Fruit fly (Drosophila melanogaster) whole organism, embryonic: ENCODE results near the gene Pop2.
A peak's percentile ranks its signal among the peaks of the same experiment; 100 is the strongest.

Experiments used
- Bteb2 ChIP-seq: fragments of 200-800 bp; sonication (Bioruptor generic); optimal IDR thresholded peaks from 2 replicates; lab custom pipeline; 2016; ENCODE audit warnings: missing biosample characterization, missing genetic modification characterization
- C15 ChIP-seq: fragments of 200-800 bp; sonication (Bioruptor generic); IDR thresholded peaks from 3 replicates; pipeline ENCODE4 v1.3.6; 2022; ENCODE audit warnings: missing biosample characterization, missing genetic modification characterization
- CG10209 ChIP-seq: fragments of 200-800 bp; sonication (Bioruptor generic); optimal IDR thresholded peaks from 3 replicates; lab custom pipeline; 2017; ENCODE audit warnings: missing biosample characterization, mild to moderate bottlenecking, missing genetic modification characterization, missing genetic modification reagents
- CG1024 ChIP-seq: fragments of 200-800 bp; sonication (Bioruptor generic); IDR thresholded peaks from 2 replicates; pipeline ENCODE4 v1.3.6; 2022; ENCODE audit warnings: missing biosample characterization, missing genetic modification characterization
- CG10321 ChIP-seq: fragments of 200-800 bp; sonication (Bioruptor generic); IDR thresholded peaks from 2 replicates; pipeline ENCODE4 v1.3.6; 2022; ENCODE audit warnings: missing biosample characterization, missing genetic modification characterization
- CG10543 ChIP-seq: fragments of 200-800 bp; sonication (Bioruptor generic); optimal IDR thresholded peaks from 3 replicates; lab custom pipeline; 2017; ENCODE audit warnings: missing biosample characterization, mild to moderate bottlenecking, missing genetic modification characterization, moderate library complexity
- CG10979 ChIP-seq: fragments of 200-800 bp; sonication (Bioruptor generic); optimal IDR thresholded peaks from 2 replicates; lab custom pipeline; 2018; ENCODE audit warnings: missing biosample characterization, mild to moderate bottlenecking, missing genetic modification characterization, moderate library complexity
- CG11093 ChIP-seq: fragments of 200-800 bp; sonication (Bioruptor generic); IDR thresholded peaks from 3 replicates; pipeline ENCODE4 v1.3.6; 2022; ENCODE audit warnings: missing biosample characterization, missing genetic modification characterization
- CG12659 ChIP-seq: fragments of 200-800 bp; sonication (Bioruptor generic); optimal IDR thresholded peaks from 3 replicates; lab custom pipeline; 2017; ENCODE audit warnings: mild to moderate bottlenecking, missing biosample characterization, missing genetic modification reagents, missing genetic modification characterization
- CG12942 ChIP-seq: fragments of 200-800 bp; sonication (Bioruptor generic); optimal IDR thresholded peaks from 3 replicates; lab custom pipeline; 2016; ENCODE audit warnings: missing biosample characterization, missing genetic modification characterization
- CG13287 ChIP-seq: fragments of 200-800 bp; sonication (Bioruptor generic); IDR thresholded peaks from 2 replicates; pipeline ENCODE4 v1.3.6; 2022; ENCODE audit warnings: missing biosample characterization, missing genetic modification characterization; ENCODE audit not compliant: partially characterized antibody
- CG14441 ChIP-seq: fragments of 200-800 bp; sonication (Bioruptor generic); IDR thresholded peaks from 2 replicates; pipeline ENCODE4 v1.3.6; 2022; ENCODE audit warnings: missing biosample characterization, missing genetic modification characterization
- CG14965 ChIP-seq: fragments of 200-800 bp; sonication (Bioruptor generic); optimal IDR thresholded peaks from 2 replicates; lab custom pipeline; 2016; ENCODE audit warnings: missing biosample characterization, missing genetic modification characterization, borderline replicate concordance
- CG15011 ChIP-seq: fragments of 200-800 bp; sonication (Bioruptor generic); optimal IDR thresholded peaks from 3 replicates; lab custom pipeline; 2018; ENCODE audit warnings: missing biosample characterization, mild to moderate bottlenecking, missing genetic modification characterization
- CG17385 ChIP-seq: fragments of 200-800 bp; sonication (Bioruptor generic); optimal IDR thresholded peaks from 3 replicates; lab custom pipeline; 2018; ENCODE audit warnings: missing biosample characterization, mild to moderate bottlenecking, missing genetic modification characterization
- CG17829 ChIP-seq: fragments of 200-800 bp; optimal IDR thresholded peaks from 2 replicates; lab custom pipeline; 2019; ENCODE audit warnings: missing biosample characterization, mild to moderate bottlenecking, missing genetic modification characterization, moderate library complexity
- CG2120 ChIP-seq: fragments of 200-800 bp; sonication (Bioruptor generic); optimal IDR thresholded peaks from 3 replicates; lab custom pipeline; 2016; ENCODE audit warnings: missing biosample characterization, missing genetic modification characterization
- CG2875 ChIP-seq: fragments of 200-800 bp; sonication (Bioruptor generic); optimal IDR thresholded peaks from 2 replicates; lab custom pipeline; 2017; ENCODE audit warnings: missing biosample characterization, mild to moderate bottlenecking, missing genetic modification characterization, missing genetic modification reagents
- CG3281 ChIP-seq: fragments of 200-800 bp; sonication (Bioruptor generic); optimal IDR thresholded peaks from 3 replicates; lab custom pipeline; 2017; ENCODE audit warnings: missing biosample characterization, mild to moderate bottlenecking, missing genetic modification characterization
- CG33213 ChIP-seq: fragments of 200-800 bp; sonication (Bioruptor generic); optimal IDR thresholded peaks from 3 replicates; lab custom pipeline; 2016; ENCODE audit warnings: missing biosample characterization, missing genetic modification characterization
- CG4404 ChIP-seq: fragments of 200-800 bp; sonication (Bioruptor generic); IDR thresholded peaks from 2 replicates; pipeline ENCODE4 v1.3.6; 2022; ENCODE audit warnings: missing biosample characterization, missing genetic modification characterization
- CG5180 ChIP-seq: fragments of 200-800 bp; sonication (Bioruptor generic); optimal IDR thresholded peaks from 3 replicates; lab custom pipeline; 2017; ENCODE audit warnings: missing biosample characterization, missing genetic modification characterization, mild to moderate bottlenecking, moderate library complexity, missing genetic modification reagents
- CG7786 ChIP-seq: fragments of 200-800 bp; sonication (Bioruptor generic); optimal IDR thresholded peaks from 2 replicates; lab custom pipeline; 2016; ENCODE audit warnings: missing biosample characterization, missing genetic modification characterization
- CG7987 ChIP-seq: fragments of 200-800 bp; sonication (Bioruptor generic); optimal IDR thresholded peaks from 2 replicates; lab custom pipeline; 2018; ENCODE audit warnings: missing biosample characterization, mild to moderate bottlenecking, missing genetic modification characterization, moderate library complexity
- CG8290 ChIP-seq, 3 experiments: fragments of 200-800 bp; sonication (Bioruptor generic); optimal IDR thresholded peaks; 2 replicates each; lab custom pipeline; 2016 to 2019; ENCODE audit warnings: missing biosample characterization in 3 of 3, missing genetic modification characterization in 3 of 3, mild to moderate bottlenecking in 2 of 3, moderate library complexity in 1 of 3
- CG9727 ChIP-seq: fragments of 200-800 bp; sonication (Bioruptor generic); optimal IDR thresholded peaks from 3 replicates; lab custom pipeline; 2017; ENCODE audit warnings: missing biosample characterization, mild to moderate bottlenecking, missing genetic modification characterization
- D19A ChIP-seq: fragments of 200-800 bp; optimal IDR thresholded peaks from 3 replicates; lab custom pipeline; 2019; ENCODE audit warnings: missing biosample characterization, mild to moderate bottlenecking, missing genetic modification characterization, moderate library complexity
- Ets97D ChIP-seq: fragments of 200-800 bp; sonication (Bioruptor generic); optimal IDR thresholded peaks from 3 replicates; lab custom pipeline; 2016; ENCODE audit warnings: missing biosample characterization, missing genetic modification characterization
- HLH3B ChIP-seq: fragments of 200-800 bp; sonication (Bioruptor generic); IDR thresholded peaks from 2 replicates; pipeline ENCODE4 v1.3.6; 2022; ENCODE audit warnings: missing biosample characterization, missing genetic modification characterization
- Hr39 ChIP-seq: fragments of >200 bp; optimal IDR thresholded peaks from 2 replicates; lab custom pipeline; 2017
- NC2α ChIP-seq: fragments of 200-800 bp; sonication (Bioruptor generic); optimal IDR thresholded peaks from 2 replicates; lab custom pipeline; 2016; ENCODE audit warnings: missing biosample characterization, missing genetic modification characterization
- NFAT ChIP-seq: fragments of 200-800 bp; sonication (Bioruptor generic); IDR thresholded peaks from 2 replicates; pipeline ENCODE4 v1.3.6; 2022; ENCODE audit warnings: missing biosample characterization, missing genetic modification characterization
- Neu2 ChIP-seq: fragments of 200-800 bp; sonication (Bioruptor generic); optimal IDR thresholded peaks from 3 replicates; lab custom pipeline; 2016; ENCODE audit warnings: missing biosample characterization, missing genetic modification characterization, borderline replicate concordance
- Opbp ChIP-seq: fragments of 200-800 bp; sonication (Bioruptor generic); IDR thresholded peaks from 3 replicates; pipeline ENCODE4 v1.3.6; 2022; ENCODE audit warnings: missing biosample characterization, missing genetic modification characterization; ENCODE audit not compliant: partially characterized antibody
- Sox100B ChIP-seq: fragments of 200-800 bp; sonication (Bioruptor generic); optimal IDR thresholded peaks from 3 replicates; lab custom pipeline; 2018; ENCODE audit warnings: missing biosample characterization, mild to moderate bottlenecking, missing genetic modification characterization
- Ssrp ChIP-seq: fragments of 200-800 bp; sonication (Bioruptor generic); optimal IDR thresholded peaks from 2 replicates; lab custom pipeline; 2018; ENCODE audit warnings: missing biosample characterization, mild to moderate bottlenecking, missing genetic modification characterization, moderate library complexity
- Xrp1 ChIP-seq: fragments of 200-800 bp; sonication (Bioruptor generic); IDR thresholded peaks from 2 replicates; pipeline ENCODE4 v1.3.6; 2022; ENCODE audit warnings: missing biosample characterization, missing genetic modification characterization
- ash1 ChIP-seq: fragments of 200-800 bp; sonication (Bioruptor generic); optimal IDR thresholded peaks from 2 replicates; lab custom pipeline; 2018; ENCODE audit warnings: missing biosample characterization, mild to moderate bottlenecking, missing genetic modification characterization
- az2 ChIP-seq: fragments of 200-800 bp; sonication (Bioruptor generic); optimal IDR thresholded peaks from 3 replicates; lab custom pipeline; 2016; ENCODE audit warnings: missing biosample characterization, missing genetic modification characterization
- cg ChIP-seq: fragments of 200-800 bp; sonication (Bioruptor generic); optimal IDR thresholded peaks from 3 replicates; lab custom pipeline; 2019; ENCODE audit warnings: missing biosample characterization, mild to moderate bottlenecking, missing genetic modification characterization, moderate library complexity
- chm ChIP-seq: fragments of 200-800 bp; sonication (Bioruptor generic); IDR thresholded peaks from 2 replicates; pipeline ENCODE4 v1.3.6; 2022; ENCODE audit warnings: missing biosample characterization, missing genetic modification characterization
- ci ChIP-seq: fragments of 200-800 bp; sonication (Bioruptor generic); IDR thresholded peaks from 3 replicates; pipeline ENCODE4 v1.3.6; 2022; ENCODE audit warnings: missing biosample characterization, missing genetic modification characterization
- emc ChIP-seq: fragments of 200-800 bp; sonication (Bioruptor generic); optimal IDR thresholded peaks from 2 replicates; lab custom pipeline; 2016; ENCODE audit warnings: missing biosample characterization, missing genetic modification characterization
- gcm ChIP-seq: fragments of 200-800 bp; sonication (Bioruptor generic); optimal IDR thresholded peaks from 2 replicates; lab custom pipeline; 2019; ENCODE audit warnings: missing biosample characterization, mild to moderate bottlenecking, missing genetic modification characterization, moderate library complexity
- jigr1 ChIP-seq: fragments of 200-800 bp; sonication (Bioruptor generic); IDR thresholded peaks from 3 replicates; pipeline ENCODE4 v1.3.6; 2022; ENCODE audit warnings: missing biosample characterization, missing genetic modification characterization
- jumu ChIP-seq: fragments of 200-800 bp; sonication (Bioruptor generic); optimal IDR thresholded peaks from 3 replicates; lab custom pipeline; 2016; ENCODE audit warnings: missing biosample characterization, missing genetic modification characterization
- so ChIP-seq: fragments of 200-800 bp; sonication (Bioruptor generic); IDR thresholded peaks from 3 replicates; pipeline ENCODE4 v1.3.6; 2022; ENCODE audit warnings: missing biosample characterization, missing genetic modification characterization
- tap ChIP-seq: fragments of 200-800 bp; optimal IDR thresholded peaks from 3 replicates; lab custom pipeline; 2019; ENCODE audit warnings: missing biosample characterization, mild to moderate bottlenecking, missing genetic modification characterization, moderate library complexity
- trem ChIP-seq: fragments of 200-800 bp; optimal IDR thresholded peaks from 3 replicates; lab custom pipeline; 2019; ENCODE audit warnings: missing biosample characterization, mild to moderate bottlenecking, missing genetic modification characterization, moderate library complexity
- wek ChIP-seq: fragments of 200-800 bp; sonication (Bioruptor generic); optimal IDR thresholded peaks from 3 replicates; lab custom pipeline; 2018; ENCODE audit warnings: missing biosample characterization, mild to moderate bottlenecking, missing genetic modification characterization, moderate library complexity

Gene Pop2

dm6 chr3L:12045443-12045842 lies 42.7 kb upstream of the Pop2 start (continued):
- TF ChIP-seq cg (GFP tag; lab: Kevin White, UChicago) = peak; percentile 5
- no peak for TF ChIP-seq tap (tag; lab: Kevin White, UChicago)
- TF ChIP-seq CG1024 (GFP tag; lab: Robert Waterston, UW) = no peak
- TF ChIP-seq CG3281 (GFP tag; lab: Kevin White, UChicago) = peak; percentile 13
- TF ChIP-seq CG12942 (GFP tag; lab: Kevin White, UChicago) = no peak
- no peak for TF ChIP-seq CG4404 (GFP tag; lab: Robert Waterston, UW)
- peak; percentile 3 for TF ChIP-seq CG2875 (GFP tag; lab: Kevin White, UChicago)
- TF ChIP-seq Hr39 (lab: Kevin White, UChicago) = no peak
- no peak for TF ChIP-seq CG10979 (tag; lab: Kevin White, UChicago)
- TF ChIP-seq CG12659 = peak; percentile 2
- no peak for TF ChIP-seq CG17829 (tag; lab: Kevin White, UChicago)
- no peak for TF ChIP-seq emc (GFP tag; lab: Kevin White, UChicago)
- TF ChIP-seq CG8290 (GFP tag; optimal IDR thresholded peaks at IDR 0.05; lab: Kevin White, UChicago) = no peak
- peak in 1 of 2 experiments; percentile 18 for TF ChIP-seq CG8290 (tag; optimal IDR thresholded peaks at IDR 0.05; lab: Kevin White, UChicago)
- TF ChIP-seq Sox100B (GFP tag; lab: Kevin White, UChicago) = peak; percentile 31
- peak; percentile 6 for TF ChIP-seq CG17385 (GFP tag; lab: Kevin White, UChicago)
- TF ChIP-seq Neu2 (GFP tag; lab: Kevin White, UChicago) = no peak
- TF ChIP-seq CG15011 = peak; percentile 44
- peak; percentile 54; the same call in 1 of the 2 replicates for TF ChIP-seq chm (GFP tag; lab: Robert Waterston, UW)
- 0 out of 2 replicates have a peak, but pooled peaks have one; percentile 15 for TF ChIP-seq CG14441
- peak; percentile 8 for TF ChIP-seq Bteb2 (GFP tag; lab: Kevin White, UChicago)
- no peak for TF ChIP-seq D19A (tag; lab: Kevin White, UChicago)
- no peak for TF ChIP-seq CG14965
- TF ChIP-seq jumu (GFP tag; lab: Kevin White, UChicago) = no peak
- peak; percentile 42; the same call in 1 of the 2 replicates for TF ChIP-seq NFAT (GFP tag; lab: Robert Waterston, UW)
- peak; percentile 24; the same call in 1 of the 2 replicates for TF ChIP-seq HLH3B (GFP tag; lab: Robert Waterston, UW)
- no peak for TF ChIP-seq CG9727
- peak; percentile 34 for TF ChIP-seq wek (GFP tag; lab: Kevin White, UChicago)
- peak; percentile 22 for TF ChIP-seq CG5180 (GFP tag; lab: Kevin White, UChicago)
- no peak for TF ChIP-seq CG7786 (GFP tag; lab: Kevin White, UChicago)
- TF ChIP-seq ash1 (GFP tag; lab: Kevin White, UChicago) = no peak
- no peak for TF ChIP-seq Ssrp
- peak; percentile 11 for TF ChIP-seq CG10209 (GFP tag; lab: Kevin White, UChicago)
- TF ChIP-seq trem (tag; lab: Kevin White, UChicago) = no peak
- TF ChIP-seq C15 (GFP tag; lab: Robert Waterston, UW) = no peak
- no peak for TF ChIP-seq Opbp
- peak; percentile 38; the same call in 1 of the 3 replicates for TF ChIP-seq so (GFP tag; lab: Robert Waterston, UW)
- no peak for TF ChIP-seq CG11093 (GFP tag; lab: Robert Waterston, UW)
- no peak for TF ChIP-seq Ets97D (GFP tag; lab: Kevin White, UChicago)
- TF ChIP-seq CG10321 (GFP tag; lab: Robert Waterston, UW) = no peak
- TF ChIP-seq CG7987 (GFP tag; lab: Kevin White, UChicago) = peak; percentile 43
- peak; percentile 64 for TF ChIP-seq CG10543 (GFP tag; lab: Kevin White, UChicago)
- TF ChIP-seq NC2α = no peak
- TF ChIP-seq CG2120 = peak; percentile 20
- TF ChIP-seq jigr1 (GFP tag; lab: Robert Waterston, UW) = no peak
- no peak for TF ChIP-seq CG13287 (GFP tag; lab: Robert Waterston, UW)
- TF ChIP-seq ci (GFP tag; lab: Robert Waterston, UW) = peak; percentile 65; the same call in 2 of the 3 replicates
- TF ChIP-seq az2 (GFP tag; lab: Kevin White, UChicago) = no peak
- 0 out of 2 replicates have a peak, but pooled peaks have one; percentile 24 for TF ChIP-seq Xrp1 (GFP tag; lab: Robert Waterston, UW)
- TF ChIP-seq CG33213 (GFP tag; lab: Kevin White, UChicago) = no peak
- TF ChIP-seq gcm (GFP tag; lab: Kevin White, UChicago) = no peak
